Fruit fly (Drosophila melanogaster) whole organism, wandering third instar larva: Measurements from ENCODE around the gene CG7299.
A peak's percentile ranks its signal among the peaks of the same experiment; 100 is the strongest.

Experiments
- Abd-B ChIP-seq: fragments of >200 bp; optimal IDR thresholded peaks from 2 replicates; lab custom pipeline; 2017; ENCODE audit warnings: missing biosample characterization, missing genetic modification characterization
- CG32264 ChIP-seq: fragments of 200-800 bp; sonication (Bioruptor generic); optimal IDR thresholded peaks from 2 replicates; lab custom pipeline; 2016; ENCODE audit warnings: missing biosample characterization, missing genetic modification characterization
- CG9705 ChIP-seq: fragments of 200-800 bp; sonication (Bioruptor generic); optimal IDR thresholded peaks from 2 replicates; lab custom pipeline; 2018; ENCODE audit warnings: missing biosample characterization, mild to moderate bottlenecking, missing genetic modification characterization
- CrebA ChIP-seq: fragments of 200-800 bp; sonication (Bioruptor generic); optimal IDR thresholded peaks from 2 replicates; lab custom pipeline; 2016; ENCODE audit warnings: missing biosample characterization, mild to moderate bottlenecking, missing genetic modification characterization, borderline replicate concordance
- Dfd ChIP-seq: fragments of >200 bp; optimal IDR thresholded peaks from 2 replicates; lab custom pipeline; 2017; ENCODE audit warnings: missing biosample characterization, missing genetic modification characterization
- GATAd ChIP-seq: sonication (Bioruptor generic); optimal IDR thresholded peaks from 2 replicates; lab custom pipeline; 2016; ENCODE audit warnings: missing biosample characterization, missing genetic modification characterization
- HLH106 ChIP-seq: fragments of 200-800 bp; optimal IDR thresholded peaks from 3 replicates; lab custom pipeline; 2019; ENCODE audit warnings: missing biosample characterization, mild to moderate bottlenecking, missing genetic modification characterization, moderate library complexity
- Hnf4 ChIP-seq: fragments of 200-800 bp; sonication (Bioruptor generic); optimal IDR thresholded peaks from 2 replicates; lab custom pipeline; 2016; ENCODE audit warnings: missing biosample characterization, mild to moderate bottlenecking, missing genetic modification characterization
- Hr78 ChIP-seq: fragments of >200 bp; optimal IDR thresholded peaks from 2 replicates; lab custom pipeline; 2017; ENCODE audit warnings: missing biosample characterization, missing genetic modification characterization
- Hr83 ChIP-seq: fragments of 200-300 bp; sonication (Bioruptor generic); optimal IDR thresholded peaks from 2 replicates; lab custom pipeline; 2016; ENCODE audit warnings: missing biosample characterization, mild to moderate bottlenecking, missing genetic modification characterization, moderate library complexity; ENCODE audit not compliant: poor library complexity, severe bottlenecking
- Jra ChIP-seq: sonication (Bioruptor generic); optimal IDR thresholded peaks from 2 replicates; lab custom pipeline; 2016; ENCODE audit warnings: missing biosample characterization, missing genetic modification characterization
- Mio ChIP-seq: sonication (Bioruptor generic); optimal IDR thresholded peaks from 2 replicates; lab custom pipeline; 2016; ENCODE audit warnings: missing biosample characterization, missing genetic modification characterization
- Myc ChIP-seq: fragments of >200 bp; optimal IDR thresholded peaks from 2 replicates; lab custom pipeline; 2017
- N ChIP-seq: fragments of >200 bp; optimal IDR thresholded peaks from 2 replicates; lab custom pipeline; 2018; ENCODE audit warnings: missing biosample characterization, missing external identifiers, missing genetic modification characterization
- OdsH ChIP-seq: fragments of 200-800 bp; sonication (Bioruptor generic); optimal IDR thresholded peaks from 2 replicates; lab custom pipeline; 2016; ENCODE audit warnings: missing biosample characterization, mild to moderate bottlenecking, missing genetic modification characterization
- Sp1 ChIP-seq: fragments of 200-800 bp; sonication (Bioruptor generic); optimal IDR thresholded peaks from 3 replicates; lab custom pipeline; 2019; ENCODE audit warnings: missing biosample characterization, mild to moderate bottlenecking, missing genetic modification characterization, moderate library complexity
- Vsx2 ChIP-seq: fragments of 200-300, 225-300 bp; sonication (Bioruptor generic); optimal IDR thresholded peaks from 2 replicates; lab custom pipeline; 2018; ENCODE audit warnings: missing biosample characterization, missing genetic modification characterization; ENCODE audit not compliant: partially characterized antibody
- br ChIP-seq: fragments of 200-800 bp; sonication (Bioruptor generic); optimal IDR thresholded peaks from 2 replicates; lab custom pipeline; 2016; ENCODE audit warnings: missing biosample characterization, missing genetic modification characterization
- dl ChIP-seq, 2 experiments: fragments of 175-275, 200-275 bp in 1 of 2; fragments of 200-275 bp in 1 of 2; sonication (Bioruptor generic); optimal IDR thresholded peaks; lab custom pipeline; 2018; ENCODE audit warnings: mild to moderate bottlenecking in 2 of 2, missing biosample characterization in 2 of 2, missing genetic modification characterization in 2 of 2, moderate library complexity in 2 of 2; ENCODE audit not compliant: partially characterized antibody in 2 of 2, insufficient read depth in 1 of 2
- dmrt93B ChIP-seq: fragments of 200-800 bp; sonication (Bioruptor generic); optimal IDR thresholded peaks from 2 replicates; lab custom pipeline; 2018; ENCODE audit warnings: missing biosample characterization, mild to moderate bottlenecking, missing genetic modification characterization
- ey ChIP-seq: fragments of 200-800 bp; sonication (Bioruptor generic); optimal IDR thresholded peaks from 2 replicates; lab custom pipeline; 2016; ENCODE audit warnings: missing biosample characterization, missing genetic modification characterization
- foxo ChIP-seq, 2 experiments: fragments of 200-800 bp; sonication (Bioruptor generic); optimal IDR thresholded peaks; 2 replicates in 1 of 2; 3 replicates in 1 of 2; lab custom pipeline; 2016 to 2017; ENCODE audit warnings: missing biosample characterization in 2 of 2, missing genetic modification characterization in 2 of 2
- fru ChIP-seq: fragments of 200-800 bp; sonication (Bioruptor generic); optimal IDR thresholded peaks from 3 replicates; lab custom pipeline; 2016; ENCODE audit warnings: missing biosample characterization, mild to moderate bottlenecking, missing genetic modification characterization
- h ChIP-seq: fragments of 200-800 bp; sonication (Bioruptor generic); optimal IDR thresholded peaks from 3 replicates; lab custom pipeline; 2016; ENCODE audit warnings: missing biosample characterization, mild to moderate bottlenecking, missing genetic modification characterization
- jim ChIP-seq: fragments of 175-275, 200-325 bp; sonication (Bioruptor generic); optimal IDR thresholded peaks from 2 replicates; lab custom pipeline; 2016; ENCODE audit warnings: missing biosample characterization, mild to moderate bottlenecking, missing genetic modification characterization
- lola ChIP-seq: fragments of >200 bp; optimal IDR thresholded peaks from 2 replicates; lab custom pipeline; 2017; ENCODE audit warnings: missing biosample characterization, missing genetic modification characterization
- pan ChIP-seq: fragments of >200 bp; optimal IDR thresholded peaks from 2 replicates; lab custom pipeline; 2017
- psq ChIP-seq: fragments of 200-800 bp; sonication (Bioruptor generic); optimal IDR thresholded peaks from 3 replicates; lab custom pipeline; 2017; ENCODE audit warnings: missing biosample characterization, mild to moderate bottlenecking, missing genetic modification characterization, moderate library complexity
- rgr ChIP-seq: fragments of 200-800 bp; sonication (Bioruptor generic); optimal IDR thresholded peaks from 3 replicates; lab custom pipeline; 2016; ENCODE audit warnings: missing biosample characterization, mild to moderate bottlenecking, missing genetic modification characterization
- sage ChIP-seq: fragments of 200-800 bp; sonication (Bioruptor generic); optimal IDR thresholded peaks from 2 replicates; lab custom pipeline; 2016; ENCODE audit warnings: missing biosample characterization, mild to moderate bottlenecking, missing genetic modification characterization
- sv ChIP-seq: fragments of 200-800 bp; sonication (Bioruptor generic); optimal IDR thresholded peaks from 3 replicates; lab custom pipeline; 2016; ENCODE audit warnings: missing biosample characterization, missing genetic modification characterization
- usp ChIP-seq: fragments of >200 bp; optimal IDR thresholded peaks from 2 replicates; lab custom pipeline; 2017; ENCODE audit warnings: missing biosample characterization, missing genetic modification characterization
- woc ChIP-seq: sonication (Bioruptor generic); optimal IDR thresholded peaks from 2 replicates; lab custom pipeline; 2016; ENCODE audit warnings: missing biosample characterization, mild to moderate bottlenecking, missing genetic modification characterization

Gene CG7299

DNA sequence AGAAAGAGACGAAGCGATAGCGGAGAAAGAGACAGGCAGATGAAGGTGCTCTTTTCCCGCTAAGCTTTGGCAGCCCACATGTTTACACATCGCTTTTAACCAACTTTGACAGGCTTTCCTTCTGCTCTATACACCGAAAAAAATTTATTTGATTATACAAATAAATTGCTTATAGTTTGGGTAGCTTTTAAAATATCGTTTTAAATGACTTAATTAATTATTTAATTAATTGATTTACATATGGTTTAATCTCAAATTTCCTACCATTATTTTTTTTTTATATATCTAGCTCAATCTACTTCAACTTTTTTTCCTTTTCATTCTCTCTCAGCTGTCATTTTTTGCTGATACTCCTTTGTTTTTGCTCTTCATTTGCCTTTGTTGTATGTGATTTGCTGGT, 11.2 kb downstream of the CG7299 start:
- TF ChIP-seq psq (GFP tag; lab: Kevin White, UChicago): peak; percentile 2
- TF ChIP-seq HLH106: peak; percentile 9
- TF ChIP-seq Sp1 (GFP tag; lab: Kevin White, UChicago): no peak

DNA sequence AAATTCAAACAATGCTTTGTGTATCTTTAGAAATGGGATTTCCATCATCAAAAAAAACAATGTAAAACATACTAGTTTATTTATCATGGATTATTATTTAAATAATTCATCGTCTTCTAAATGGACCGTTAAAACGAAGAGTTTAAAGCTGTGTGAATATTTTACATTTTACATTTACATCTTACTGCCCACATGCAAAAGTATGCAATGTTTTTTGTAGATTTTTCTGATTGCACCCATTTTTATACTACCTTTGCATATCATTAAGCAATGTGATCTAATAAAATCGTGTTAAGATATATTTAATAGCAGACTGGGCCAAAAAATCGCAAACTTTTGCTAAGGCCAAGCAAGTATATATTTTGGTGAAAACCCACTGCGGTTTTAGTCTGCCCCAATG, 12.7 kb downstream of the CG7299 start:
- no peak for TF ChIP-seq jim
- peak; percentile 41 for TF ChIP-seq Myc (lab: Kevin White, UChicago)

DNA sequence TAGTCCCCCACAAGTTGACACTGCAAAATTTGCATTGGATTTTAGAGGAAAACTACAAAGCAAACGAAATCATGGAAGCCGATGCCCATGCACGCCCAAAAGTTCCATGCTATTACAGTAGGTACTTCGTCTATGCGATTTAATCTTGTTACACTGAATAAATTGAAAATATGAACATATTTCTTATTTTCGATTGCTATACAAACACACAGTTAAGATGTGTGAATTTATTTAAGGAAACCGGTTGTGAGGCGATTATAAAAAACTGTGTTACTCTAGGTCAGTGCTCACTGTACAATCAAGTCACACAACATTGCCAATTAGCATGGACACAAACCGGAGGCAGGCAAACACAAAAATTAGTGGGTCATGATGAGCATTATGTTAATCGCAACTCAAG, 18.6 kb downstream of the CG7299 start:
- TF ChIP-seq usp (GFP tag; lab: Kevin White, UChicago) (no peak), dmrt93B (GFP tag; lab: Kevin White, UChicago) (no peak), woc (GFP tag; lab: Kevin White, UChicago) (no peak), Myc (lab: Kevin White, UChicago) (no peak), rgr (peak; percentile 54), Sp1 (GFP tag; lab: Kevin White, UChicago) (no peak), br (GFP tag; lab: Kevin White, UChicago) (peak; percentile 12), Jra (GFP tag; lab: Kevin White, UChicago) (no peak), Hr83 (no peak), CG9705 (no peak), HLH106 (peak; percentile 33), fru (peak; percentile 22), h (peak; percentile 45), GATAd (GFP tag; lab: Kevin White, UChicago) (no peak), CrebA (no peak), Hnf4 (GFP tag; lab: Kevin White, UChicago) (peak; percentile 16), foxo (GFP tag; optimal IDR thresholded peaks at IDR 0.05; lab: Kevin White, UChicago) (peak in 1 of 2 experiments; percentile 50), pan (lab: Kevin White, UChicago) (no peak), N (no peak), Abd-B (GFP tag; lab: Kevin White, UChicago) (no peak), sage (GFP tag; lab: Kevin White, UChicago) (no peak), dl (GFP tag; optimal IDR thresholded peaks at IDR 0.05; lab: Kevin White, UChicago; ENCODE audit: insufficient read depth in 1 of 2, partially characterized antibody in 2 of 2) (no peak), Dfd (GFP tag; lab: Kevin White, UChicago) (no peak), OdsH (GFP tag; lab: Kevin White, UChicago) (peak; percentile 19), lola (GFP tag; lab: Kevin White, UChicago) (no peak), Hr78 (GFP tag; lab: Kevin White, UChicago) (no peak), jim (no peak), CG32264 (GFP tag; lab: Kevin White, UChicago) (no peak), sv (peak; percentile 70), ey (peak; percentile 56), Vsx2 (no peak)

DNA sequence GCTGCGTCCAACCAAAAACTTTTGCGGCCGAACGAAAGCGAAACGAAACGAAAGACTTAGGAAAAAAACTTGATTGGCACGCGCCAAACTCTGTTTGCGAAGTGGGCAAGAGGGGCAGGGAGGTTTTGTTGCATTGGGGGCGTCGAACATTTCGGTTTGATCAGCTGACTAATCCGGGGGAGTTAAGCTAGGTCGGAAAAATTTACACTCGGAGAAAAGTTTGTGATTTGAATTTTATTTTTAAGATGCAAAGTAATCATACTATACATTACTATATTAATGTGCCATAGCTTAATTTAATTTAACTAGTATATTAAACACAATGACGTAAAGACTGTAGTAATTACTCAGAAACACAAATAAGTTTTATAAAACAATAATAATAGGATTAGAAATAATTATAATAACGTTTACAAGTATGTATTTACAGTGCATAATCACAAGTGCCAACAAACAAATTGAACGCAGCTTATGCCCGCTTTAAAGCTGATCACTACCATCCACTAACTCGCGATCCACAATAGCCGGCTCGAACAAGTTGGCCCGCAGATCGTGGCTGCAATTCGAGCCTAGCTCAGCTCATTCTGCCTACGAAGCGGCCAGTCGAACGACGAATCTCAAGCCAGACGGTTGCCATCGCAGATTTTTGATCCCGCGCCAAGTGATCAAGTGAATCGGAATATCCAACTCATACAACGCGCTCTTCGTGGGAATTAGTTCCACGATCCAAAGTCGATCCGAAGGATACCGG, 22.5 kb downstream of the CG7299 start, which contains the start of gene CG31871:
TSS of gene CG31871 (plus strand) at position 592 of the 751 bp plus-strand sequence.
- TF ChIP-seq rgr (peak; percentile 38), foxo (GFP tag; optimal IDR thresholded peaks at IDR 0.05; lab: Kevin White, UChicago) (peak in 1 of 2 experiments; percentile 35), h (peak; percentile 69), Mio (GFP tag; lab: Kevin White, UChicago) (no peak), GATAd (GFP tag; lab: Kevin White, UChicago) (no peak), sv (no peak), psq (GFP tag; lab: Kevin White, UChicago) (peak; percentile 20), Hr83 (no peak)

DNA sequence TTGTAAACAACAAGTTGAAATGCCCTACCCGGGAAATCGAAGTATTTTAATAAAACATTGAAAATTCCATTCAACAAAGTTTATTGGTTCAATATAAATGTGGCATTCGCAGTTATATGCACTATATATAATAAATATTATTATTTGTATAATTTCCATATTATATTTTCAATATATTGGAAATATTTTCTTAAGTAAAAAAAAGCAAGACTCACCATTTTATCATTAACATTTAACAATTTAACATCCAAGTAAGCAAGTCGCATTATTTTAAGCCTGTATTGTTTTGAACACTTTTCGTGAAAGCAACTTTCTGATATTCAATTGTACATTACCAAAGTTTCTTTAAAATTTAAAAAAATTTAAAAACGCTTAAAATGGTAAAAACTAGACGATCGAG, 26.2 kb downstream of the CG7299 start, which contains the start of gene CG45690:
TSS of gene CG45690 (plus strand) at position 301 of the 400 bp plus-strand sequence.
- no peak for TF ChIP-seq Sp1 (GFP tag; lab: Kevin White, UChicago)
- no peak for TF ChIP-seq N
- TF ChIP-seq GATAd (GFP tag; lab: Kevin White, UChicago): no peak
- no peak for TF ChIP-seq Mio (GFP tag; lab: Kevin White, UChicago)
- no peak for TF ChIP-seq psq (GFP tag; lab: Kevin White, UChicago)
- TF ChIP-seq dmrt93B (GFP tag; lab: Kevin White, UChicago): no peak
- no peak for TF ChIP-seq Hnf4 (GFP tag; lab: Kevin White, UChicago)
- TF ChIP-seq, all 38 proteins: peak for 0
